Fruit fly (Drosophila melanogaster) whole organism, embryonic: ENCODE data around the gene Cdc50.
A peak's percentile ranks its signal among the peaks of the same experiment; 100 is the strongest.

Source experiments
- Adf1 ChIP-seq: fragments of 200-800 bp; sonication (Bioruptor generic); IDR thresholded peaks from 2 replicates; pipeline ENCODE4 v1.3.6; 2022; ENCODE audit warnings: missing biosample characterization, missing genetic modification characterization
- Antp ChIP-seq: fragments of 200-800 bp; sonication (Bioruptor generic); optimal IDR thresholded peaks from 3 replicates; lab custom pipeline; 2016; ENCODE audit warnings: missing biosample characterization, missing genetic modification characterization
- Asciz ChIP-seq: fragments of 200-800 bp; sonication (Bioruptor generic); optimal IDR thresholded peaks from 2 replicates; lab custom pipeline; 2017; ENCODE audit warnings: missing biosample characterization, mild to moderate bottlenecking, missing genetic modification characterization, missing genetic modification reagents
- CG12155 ChIP-seq: fragments of 200-800 bp; sonication (Bioruptor generic); optimal IDR thresholded peaks from 3 replicates; lab custom pipeline; 2016; ENCODE audit warnings: missing biosample characterization, missing genetic modification characterization
- CG12942 ChIP-seq: fragments of 200-800 bp; sonication (Bioruptor generic); optimal IDR thresholded peaks from 3 replicates; lab custom pipeline; 2016; ENCODE audit warnings: missing biosample characterization, missing genetic modification characterization
- CG1647 ChIP-seq: fragments of 200-800 bp; sonication (Bioruptor generic); optimal IDR thresholded peaks from 3 replicates; lab custom pipeline; 2016; ENCODE audit warnings: missing biosample characterization, missing genetic modification characterization
- CG17568 ChIP-seq: fragments of 200-800 bp; sonication (Bioruptor generic); optimal IDR thresholded peaks from 2 replicates; lab custom pipeline; 2018; ENCODE audit warnings: missing biosample characterization, mild to moderate bottlenecking, missing genetic modification characterization, moderate library complexity
- CG18011 ChIP-seq: fragments of 200-800 bp; sonication (Bioruptor generic); optimal IDR thresholded peaks from 2 replicates; lab custom pipeline; 2017; ENCODE audit warnings: missing biosample characterization, missing genetic modification characterization, mild to moderate bottlenecking, moderate library complexity, missing genotype
- CG2116 ChIP-seq: fragments of 200-800 bp; sonication (Bioruptor generic); optimal IDR thresholded peaks from 3 replicates; lab custom pipeline; 2018; ENCODE audit warnings: missing biosample characterization, mild to moderate bottlenecking, missing genetic modification characterization
- CG2202 ChIP-seq: fragments of 200-800 bp; sonication (Bioruptor generic); optimal IDR thresholded peaks from 2 replicates; lab custom pipeline; 2018; ENCODE audit warnings: missing biosample characterization, mild to moderate bottlenecking, missing genetic modification characterization
- CG30403 ChIP-seq: fragments of 200-800 bp; sonication (Bioruptor generic); optimal IDR thresholded peaks from 3 replicates; lab custom pipeline; 2016; ENCODE audit warnings: missing biosample characterization, missing genetic modification characterization
- CG31388 ChIP-seq: fragments of 200-800 bp; sonication (Bioruptor generic); optimal IDR thresholded peaks from 2 replicates; lab custom pipeline; 2016; ENCODE audit warnings: missing biosample characterization, missing genetic modification characterization
- CG4360 ChIP-seq: fragments of 200-800 bp; sonication (Bioruptor generic); IDR thresholded peaks from 2 replicates; pipeline ENCODE4 v1.3.6; 2022; ENCODE audit warnings: missing biosample characterization, missing genetic modification characterization
- CG43689 ChIP-seq: fragments of 200-800 bp; sonication (Bioruptor generic); IDR thresholded peaks from 2 replicates; pipeline ENCODE4 v1.3.6; 2022; ENCODE audit warnings: missing biosample characterization, missing genetic modification characterization
- CG4404 ChIP-seq: fragments of 200-800 bp; sonication (Bioruptor generic); IDR thresholded peaks from 2 replicates; pipeline ENCODE4 v1.3.6; 2022; ENCODE audit warnings: missing biosample characterization, missing genetic modification characterization
- Drgx ChIP-seq: fragments of 200-800 bp; sonication (Bioruptor generic); IDR thresholded peaks from 2 replicates; pipeline ENCODE4 v1.3.6; 2022; ENCODE audit warnings: missing biosample characterization, missing genetic modification characterization
- E2f1 ChIP-seq: fragments of 200-800 bp; sonication (Bioruptor generic); IDR thresholded peaks from 2 replicates; pipeline ENCODE4 v1.3.6; 2022; ENCODE audit warnings: missing biosample characterization, missing genetic modification characterization
- Ets97D ChIP-seq: fragments of 200-800 bp; sonication (Bioruptor generic); optimal IDR thresholded peaks from 3 replicates; lab custom pipeline; 2016; ENCODE audit warnings: missing biosample characterization, missing genetic modification characterization
- HLH3B ChIP-seq: fragments of 200-800 bp; sonication (Bioruptor generic); IDR thresholded peaks from 2 replicates; pipeline ENCODE4 v1.3.6; 2022; ENCODE audit warnings: missing biosample characterization, missing genetic modification characterization
- Oli ChIP-seq: fragments of 200-800 bp; sonication (Bioruptor generic); optimal IDR thresholded peaks from 2 replicates; lab custom pipeline; 2018; ENCODE audit warnings: missing biosample characterization, mild to moderate bottlenecking, missing genetic modification characterization, moderate library complexity
- Ptx1 ChIP-seq: fragments of 200-800 bp; sonication (Bioruptor generic); IDR thresholded peaks from 2 replicates; pipeline ENCODE4 v1.3.6; 2022; ENCODE audit warnings: missing biosample characterization, missing genetic modification characterization
- Rfx ChIP-seq: fragments of 200-800 bp; sonication (Bioruptor generic); IDR thresholded peaks from 2 replicates; pipeline ENCODE4 v1.3.6; 2022; ENCODE audit warnings: missing biosample characterization, missing genetic modification characterization
- Trl ChIP-seq, 3 experiments: fragments of >200 bp in 2 of 3; fragments of 200-800 bp in 1 of 3; sonication (Bioruptor generic) in 1 of 3; optimal IDR thresholded peaks; 2 replicates in 1 of 3; 3 replicates in 2 of 3; lab custom pipeline; 2016 to 2017; ENCODE audit warnings: missing biosample characterization in 1 of 3, missing genetic modification characterization in 1 of 3
- ara ChIP-seq: fragments of 200-800 bp; sonication (Bioruptor generic); IDR thresholded peaks from 2 replicates; pipeline ENCODE4 v1.3.6; 2022; ENCODE audit warnings: missing biosample characterization, missing genetic modification characterization
- ash1 ChIP-seq: fragments of 200-800 bp; sonication (Bioruptor generic); optimal IDR thresholded peaks from 2 replicates; lab custom pipeline; 2018; ENCODE audit warnings: missing biosample characterization, mild to moderate bottlenecking, missing genetic modification characterization
- bbx ChIP-seq: fragments of 200-800 bp; sonication (Bioruptor generic); IDR thresholded peaks from 2 replicates; pipeline ENCODE4 v1.3.6; 2022; ENCODE audit warnings: missing biosample characterization, missing genetic modification characterization; ENCODE audit not compliant: partially characterized antibody
- bcd ChIP-seq: fragments of 200-800 bp; sonication (Bioruptor generic); optimal IDR thresholded peaks from 2 replicates; lab custom pipeline; 2017; ENCODE audit warnings: missing biosample characterization, mild to moderate bottlenecking, missing genetic modification characterization
- cg ChIP-seq: fragments of 200-800 bp; sonication (Bioruptor generic); optimal IDR thresholded peaks from 3 replicates; lab custom pipeline; 2019; ENCODE audit warnings: missing biosample characterization, mild to moderate bottlenecking, missing genetic modification characterization, moderate library complexity
- ci ChIP-seq: fragments of 200-800 bp; sonication (Bioruptor generic); IDR thresholded peaks from 3 replicates; pipeline ENCODE4 v1.3.6; 2022; ENCODE audit warnings: missing biosample characterization, missing genetic modification characterization
- ewg ChIP-seq: fragments of 200-800 bp; sonication (Bioruptor generic); optimal IDR thresholded peaks from 3 replicates; lab custom pipeline; 2017; ENCODE audit warnings: mild to moderate bottlenecking, missing biosample characterization, missing genetic modification reagents, missing genetic modification characterization
- eyg ChIP-seq: fragments of 200-800 bp; sonication (Bioruptor generic); optimal IDR thresholded peaks from 3 replicates; lab custom pipeline; 2016; ENCODE audit warnings: missing biosample characterization, missing genetic modification characterization
- gsb ChIP-seq: fragments of 200-800 bp; sonication (Bioruptor generic); IDR thresholded peaks from 2 replicates; pipeline ENCODE4 v1.3.6; 2022; ENCODE audit warnings: missing biosample characterization, missing genetic modification characterization
- hth ChIP-seq: fragments of >200 bp; optimal IDR thresholded peaks from 2 replicates; lab custom pipeline; 2017; ENCODE audit warnings: inconsistent platforms
- insv ChIP-seq, 2 experiments: fragments of 200-800 bp; sonication (Bioruptor generic); optimal IDR thresholded peaks; 3 replicates each; lab custom pipeline; 2016 to 2018; ENCODE audit warnings: missing biosample characterization in 2 of 2, missing genetic modification characterization in 2 of 2
- lov ChIP-seq, 2 experiments: fragments of 200-800 bp in 1 of 2; fragments of >200 bp in 1 of 2; sonication (Bioruptor generic) in 1 of 2; IDR thresholded peaks in 1 of 2; optimal IDR thresholded peaks in 1 of 2; 2 replicates in 1 of 2; 3 replicates in 1 of 2; pipeline versions ENCODE4 v1.3.6 to Lab custom; 2017 to 2022; ENCODE audit warnings: missing biosample characterization in 1 of 2, missing genetic modification characterization in 1 of 2
- odd ChIP-seq: fragments of 200-800 bp; sonication (Bioruptor generic); optimal IDR thresholded peaks from 2 replicates; lab custom pipeline; 2017; ENCODE audit warnings: missing biosample characterization, mild to moderate bottlenecking, missing genetic modification characterization
- org-1 ChIP-seq: fragments of 200-800 bp; sonication (Bioruptor generic); optimal IDR thresholded peaks from 2 replicates; lab custom pipeline; 2017; ENCODE audit warnings: missing biosample characterization, missing genetic modification characterization
- otp ChIP-seq: fragments of 200-800 bp; sonication (Bioruptor generic); IDR thresholded peaks from 3 replicates; pipeline ENCODE4, ENCODE4 v1.3.6; 2022; ENCODE audit warnings: missing biosample characterization, missing genetic modification characterization
- pan ChIP-seq, 4 experiments: fragments of >200 bp in 3 of 4; fragments of 200-800 bp in 1 of 4; sonication (Bioruptor generic) in 1 of 4; optimal IDR thresholded peaks in 3 of 4; IDR thresholded peaks in 1 of 4; 2 replicates each; pipeline versions ENCODE4 v1.3.6 to Lab custom; 2017 to 2022; ENCODE audit warnings: missing biosample characterization in 2 of 4, missing genetic modification characterization in 2 of 4, mixed read lengths in 1 of 4
- pita ChIP-seq: fragments of 200-800 bp; sonication (Bioruptor generic); optimal IDR thresholded peaks from 2 replicates; lab custom pipeline; 2017; ENCODE audit warnings: missing biosample characterization, mild to moderate bottlenecking, missing genetic modification characterization
- ranshi ChIP-seq: fragments of 200-800 bp; sonication (Bioruptor generic); IDR thresholded peaks from 2 replicates; pipeline ENCODE4 v1.3.6; 2022; ENCODE audit warnings: missing biosample characterization, missing genetic modification characterization
- run ChIP-seq: fragments of 200-800 bp; sonication (Bioruptor generic); optimal IDR thresholded peaks from 3 replicates; lab custom pipeline; 2018; ENCODE audit warnings: missing biosample characterization, mild to moderate bottlenecking, missing genetic modification characterization
- schlank ChIP-seq: fragments of 200-800 bp; sonication (Bioruptor generic); optimal IDR thresholded peaks from 2 replicates; lab custom pipeline; 2018; ENCODE audit warnings: missing biosample characterization, mild to moderate bottlenecking, missing genetic modification characterization
- seq ChIP-seq: fragments of 200-800 bp; sonication (Bioruptor generic); IDR thresholded peaks from 2 replicates; pipeline ENCODE4 v1.3.6; 2022; ENCODE audit warnings: missing biosample characterization, missing genetic modification characterization
- sim ChIP-seq: fragments of 200-800 bp; sonication (Bioruptor generic); IDR thresholded peaks from 2 replicates; pipeline ENCODE4 v1.3.6; 2022; ENCODE audit warnings: missing biosample characterization, missing genetic modification characterization
- stwl ChIP-seq: fragments of 200-800 bp; sonication (Bioruptor generic); optimal IDR thresholded peaks from 3 replicates; lab custom pipeline; 2018; ENCODE audit warnings: missing biosample characterization, mild to moderate bottlenecking, missing genetic modification characterization, moderate library complexity
- tap ChIP-seq: fragments of 200-800 bp; optimal IDR thresholded peaks from 3 replicates; lab custom pipeline; 2019; ENCODE audit warnings: missing biosample characterization, mild to moderate bottlenecking, missing genetic modification characterization, moderate library complexity
- trem ChIP-seq: fragments of 200-800 bp; optimal IDR thresholded peaks from 3 replicates; lab custom pipeline; 2019; ENCODE audit warnings: missing biosample characterization, mild to moderate bottlenecking, missing genetic modification characterization, moderate library complexity
- yki ChIP-seq: fragments of >200 bp; optimal IDR thresholded peaks from 3 replicates; lab custom pipeline; 2018

Cdc50 gene

dm6 chrX:16423125-16423509 is 18.0 kb downstream of the Cdc50 start:
- TF ChIP-seq odd (GFP tag; lab: Kevin White, UChicago) (peak; percentile 8), cg (peak; percentile 16), ewg (no peak), CG43689 (no peak), ci (peak; percentile 51; the same call in 1 of the 3 replicates), pan (optimal IDR thresholded peaks at IDR 0.05; lab: Kevin White, UChicago) (no peak), pan (GFP tag; optimal IDR thresholded peaks at IDR 0.05 in 1 of 2, IDR thresholded peaks at IDR 0.05 in 1 of 2) (no peak), Rfx (GFP tag; lab: Robert Waterston, UW) (0 out of 2 replicates have a peak, but pooled peaks have one; percentile 6), Oli (tag; lab: Kevin White, UChicago) (no peak), Adf1 (peak; percentile 23; the same call in 1 of the 2 replicates), CG4360 (GFP tag; lab: Robert Waterston, UW) (peak; percentile 87), Trl (optimal IDR thresholded peaks at IDR 0.05; lab: Kevin White, UChicago) (peak in 1 of 2 experiments; percentile 31), Trl (GFP tag; optimal IDR thresholded peaks at IDR 0.05; lab: Kevin White, UChicago) (no peak), hth (lab: Kevin White, UChicago) (no peak), CG2202 (tag; lab: Kevin White, UChicago) (no peak), seq (GFP tag; lab: Robert Waterston, UW) (no peak), Drgx (peak; percentile 54; the same call in 1 of the 2 replicates)

- TF ChIP-seq CG4404 (GFP tag; lab: Robert Waterston, UW) (no peak), stwl (tag; lab: Kevin White, UChicago) (peak; percentile 31), yki (lab: Kevin White, UChicago) (no peak), lov (optimal IDR thresholded peaks at IDR 0.05; lab: Kevin White, UChicago) (no peak), lov (GFP tag; IDR thresholded peaks at IDR 0.05; lab: Robert Waterston, UW) (no peak), trem (peak; percentile 37), CG17568 (GFP tag; lab: Kevin White, UChicago) (no peak), eyg (GFP tag; lab: Kevin White, UChicago) (peak; percentile 37), ash1 (GFP tag; lab: Kevin White, UChicago) (peak; percentile 60), org-1 (GFP tag; lab: Kevin White, UChicago) (peak; percentile 2), ranshi (GFP tag; lab: Robert Waterston, UW) (0 out of 2 replicates have a peak, but pooled peaks have one; percentile 4), CG12155 (no peak), CG12942 (no peak), bbx (GFP tag; lab: Robert Waterston, UW) (peak; percentile 88), Ets97D (peak; percentile 83), insv (GFP tag; optimal IDR thresholded peaks at IDR 0.05; lab: Kevin White, UChicago) (peak in 1 of 2 experiments; percentile 75), CG18011 (GFP tag; lab: Kevin White, UChicago) (no peak), CG30403 (GFP tag; lab: Kevin White, UChicago) (peak; percentile 36), CG2116 (GFP tag; lab: Kevin White, UChicago) (peak; percentile 73), gsb (GFP tag; lab: Robert Waterston, UW) (no peak), E2f1 (GFP tag; lab: Robert Waterston, UW) (peak; percentile 28; the same call in 1 of the 2 replicates), sim (GFP tag; lab: Robert Waterston, UW) (no peak), Antp (GFP tag; lab: Kevin White, UChicago) (peak; percentile 66), Ptx1 (GFP tag; lab: Robert Waterston, UW) (no peak), CG31388 (GFP tag; lab: Kevin White, UChicago) (no peak), run (tag; lab: Kevin White, UChicago) (no peak), Asciz (no peak), tap (tag; lab: Kevin White, UChicago) (no peak), ara (GFP tag; lab: Robert Waterston, UW) (no peak), pita (GFP tag; lab: Kevin White, UChicago) (no peak), otp (GFP tag; lab: Robert Waterston, UW) (peak; percentile 8; the same call in 1 of the 3 replicates), HLH3B (GFP tag; lab: Robert Waterston, UW) (no peak), schlank (tag; lab: Kevin White, UChicago) (peak; percentile 16), CG1647 (GFP tag; lab: Kevin White, UChicago) (no peak), bcd (GFP tag; lab: Kevin White, UChicago) (no peak)
Measured at dm6 chrX:16422466-16423124, 18.5 kb downstream of the Cdc50 start, which contains the start of gene hang. TSS of gene hang (plus strand) at chrX:16422831.
